Fruit fly (Drosophila melanogaster): ENCODE results near the gene Gart.

The Gart gene

dm6 chr2L:7049009-7049647 is 25.4 kb upstream of the Gart start:
- TF ChIP-seq Myc (optimal IDR thresholded peaks at IDR 0.05): no peak
- TF ChIP-seq Sin3A (optimal IDR thresholded peaks at IDR 0.05): no peak
- TF ChIP-seq psq (optimal IDR thresholded peaks at IDR 0.05): no peak
- no peak for TF ChIP-seq insv (optimal IDR thresholded peaks at IDR 0.05)
- TF ChIP-seq ttk (optimal IDR thresholded peaks at IDR 0.05): no peak
- TF ChIP-seq h (optimal IDR thresholded peaks at IDR 0.05): no peak

- no peak for TF ChIP-seq h (optimal IDR thresholded peaks at IDR 0.05)
- TF ChIP-seq ttk (optimal IDR thresholded peaks at IDR 0.05): no peak
- TF ChIP-seq psq (optimal IDR thresholded peaks at IDR 0.05): no peak
- no peak for TF ChIP-seq Myc (optimal IDR thresholded peaks at IDR 0.05)
- no peak for TF ChIP-seq Sin3A (optimal IDR thresholded peaks at IDR 0.05)
- TF ChIP-seq insv (optimal IDR thresholded peaks at IDR 0.05): no peak
These were observed 24.0 kb upstream of the Gart start for dm6 chr2L:7047703-7048102.

dm6 chr2L:7043039-7043905 is 19.6 kb upstream of the Gart start:
- TF ChIP-seq Myc (optimal IDR thresholded peaks at IDR 0.05): no peak
- no peak for TF ChIP-seq h (optimal IDR thresholded peaks at IDR 0.05)
- no peak for TF ChIP-seq Sin3A (optimal IDR thresholded peaks at IDR 0.05)
- TF ChIP-seq insv (optimal IDR thresholded peaks at IDR 0.05): no peak
- TF ChIP-seq psq (optimal IDR thresholded peaks at IDR 0.05): no peak
- TF ChIP-seq ttk (optimal IDR thresholded peaks at IDR 0.05): no peak

dm6 chr2L:7042150-7042811 is 18.6 kb upstream of the Gart start:
- no peak for TF ChIP-seq ttk (optimal IDR thresholded peaks at IDR 0.05)
- TF ChIP-seq psq (optimal IDR thresholded peaks at IDR 0.05): no peak
- no peak for TF ChIP-seq insv (optimal IDR thresholded peaks at IDR 0.05)
- no peak for TF ChIP-seq h (optimal IDR thresholded peaks at IDR 0.05)
- no peak for TF ChIP-seq Myc (optimal IDR thresholded peaks at IDR 0.05)
- TF ChIP-seq Sin3A (optimal IDR thresholded peaks at IDR 0.05): no peak

dm6 chr2L:7039342-7039684 is 15.6 kb upstream of the Gart start:
- no peak for TF ChIP-seq ttk (optimal IDR thresholded peaks at IDR 0.05)
- TF ChIP-seq h (optimal IDR thresholded peaks at IDR 0.05): no peak
- no peak for TF ChIP-seq insv (optimal IDR thresholded peaks at IDR 0.05)
- no peak for TF ChIP-seq Myc (optimal IDR thresholded peaks at IDR 0.05)
- no peak for TF ChIP-seq psq (optimal IDR thresholded peaks at IDR 0.05)
- no peak for TF ChIP-seq Sin3A (optimal IDR thresholded peaks at IDR 0.05)

dm6 chr2L:7038404-7039341 is 15.0 kb upstream of the Gart start:
- TF ChIP-seq psq (optimal IDR thresholded peaks at IDR 0.05) (no peak), Myc (optimal IDR thresholded peaks at IDR 0.05) (no peak), ttk (optimal IDR thresholded peaks at IDR 0.05) (no peak), Sin3A (optimal IDR thresholded peaks at IDR 0.05) (no peak), h (optimal IDR thresholded peaks at IDR 0.05) (no peak), insv (optimal IDR thresholded peaks at IDR 0.05) (no peak)

- TF ChIP-seq h (optimal IDR thresholded peaks at IDR 0.05) (no peak), Myc (optimal IDR thresholded peaks at IDR 0.05) (no peak), insv (optimal IDR thresholded peaks at IDR 0.05) (no peak), psq (optimal IDR thresholded peaks at IDR 0.05) (no peak), Sin3A (optimal IDR thresholded peaks at IDR 0.05) (no peak), ttk (optimal IDR thresholded peaks at IDR 0.05) (no peak)
These were observed 14.2 kb upstream of the Gart start, which contains the start of gene milt for dm6 chr2L:7037773-7038327. milt (plus strand) TSS chr2L:7037823.

- no peak for TF ChIP-seq Myc (optimal IDR thresholded peaks at IDR 0.05)
- no peak for TF ChIP-seq psq (optimal IDR thresholded peaks at IDR 0.05)
- no peak for TF ChIP-seq ttk (optimal IDR thresholded peaks at IDR 0.05)
- no peak for TF ChIP-seq h (optimal IDR thresholded peaks at IDR 0.05)
- TF ChIP-seq Sin3A (optimal IDR thresholded peaks at IDR 0.05): no peak
- TF ChIP-seq insv (optimal IDR thresholded peaks at IDR 0.05): no peak
These were observed 9.5 kb upstream of the Gart start for dm6 chr2L:7033100-7033675.

- TF ChIP-seq psq (optimal IDR thresholded peaks at IDR 0.05) (no peak), ttk (optimal IDR thresholded peaks at IDR 0.05) (no peak), Myc (optimal IDR thresholded peaks at IDR 0.05) (no peak), insv (optimal IDR thresholded peaks at IDR 0.05) (no peak), Sin3A (optimal IDR thresholded peaks at IDR 0.05) (no peak), h (optimal IDR thresholded peaks at IDR 0.05) (no peak)
These were observed 8.8 kb upstream of the Gart start, which contains the start of the genes Rab30 and Caper for dm6 chr2L:7032517-7032951. Rab30 (minus strand) TSS chr2L:7032606. Caper (plus strand) TSS chr2L:7032721.

dm6 chr2L:7028990-7029389 is 5.3 kb upstream of the Gart start:
- no peak for TF ChIP-seq Myc (optimal IDR thresholded peaks at IDR 0.05)
- peak; percentile 92 for TF ChIP-seq insv (optimal IDR thresholded peaks at IDR 0.05)
